Worm (Caenorhabditis elegans): ENCODE data around the gene rnp-4.
"Not testable (repeated sequence)": the region's sequence is repeated elsewhere in the genome, so short reads cannot be mapped to it uniquely, and the experiment has no call there.

The rnp-4 gene

ce11 chrIII:4369381-4369809 lies 36.7 kb upstream of the rnp-4 start:
- TF ChIP-seq rbr-2 (tag; optimal IDR thresholded peaks at IDR 0.05) (peak; percentile 74), F26F4.8 (GFP tag; conservative IDR thresholded peaks at IDR 0.05) (0 out of 2 replicates have a peak, but pooled peaks have one; percentile 19), daf-16 (GFP tag; optimal IDR thresholded peaks at IDR 0.05) (peak; percentile 20 to 54), daf-16 (tag; optimal IDR thresholded peaks at IDR 0.05) (peak; percentile 24), D1046.2 (GFP tag; IDR thresholded peaks at IDR 0.05) (peak; percentile 52; the same call in 1 of the 2 replicates), nhr-41 (GFP tag; IDR thresholded peaks at IDR 0.05) (peak; percentile 53; the same call in 1 of the 2 replicates), zfp-3 (GFP tag; conservative IDR thresholded peaks at IDR 0.05) (peak; percentile 82), tra-1 (GFP tag; IDR thresholded peaks at IDR 0.05) (peak; percentile 65), lin-1 (GFP tag; IDR thresholded peaks at IDR 0.05) (0 out of 2 replicates have a peak, but pooled peaks have one; percentile 43), spr-1 (tag; optimal IDR thresholded peaks at IDR 0.05) (peak; percentile 63), T20F7.1 (GFP tag; optimal IDR thresholded peaks at IDR 0.05) (peak; percentile 57), mxl-3 (GFP tag; optimal IDR thresholded peaks at IDR 0.05) (peak; percentile 41), madf-9 (GFP tag; conservative IDR thresholded peaks at IDR 0.05) (peak; percentile 78), Y75B8A.6 (GFP tag; IDR thresholded peaks at IDR 0.05) (peak; percentile 59; the same call in 1 of the 2 replicates), nhr-102 (tag; optimal IDR thresholded peaks at IDR 0.05) (peak; percentile 71), vab-7 (GFP tag; IDR thresholded peaks at IDR 0.05) (peak; percentile 58; the same call in 1 of the 2 replicates), pha-4 (GFP tag; IDR thresholded peaks at IDR 0.05) (peak; percentile 84), pqm-1 (tag; optimal IDR thresholded peaks at IDR 0.05) (peak; percentile 3), duxl-1 (tag; optimal IDR thresholded peaks at IDR 0.05; ENCODE audit: poor library complexity) (peak; percentile 5), hif-1 (tag; optimal IDR thresholded peaks at IDR 0.05) (peak in 1 of 2 experiments; percentile 24), hlh-30 (tag; optimal IDR thresholded peaks at IDR 0.05; ENCODE audit: insufficient read depth) (peak; percentile 44), lim-7 (GFP tag; IDR thresholded peaks at IDR 0.05) (peak; percentile 71), nhr-42 (GFP tag; IDR thresholded peaks at IDR 0.05) (peak; percentile 69; the same call in 1 of the 2 replicates), nhr-6 (tag; optimal IDR thresholded peaks at IDR 0.05) (peak; percentile 30), lir-3 (tag; optimal IDR thresholded peaks at IDR 0.05) (peak; percentile 52), set-16 (GFP tag; IDR thresholded peaks at IDR 0.05) (peak; percentile 90), ZK337.2 (GFP tag; IDR thresholded peaks at IDR 0.05) (peak; percentile 64; the same call in 1 of the 2 replicates), dmd-9 (GFP tag; IDR thresholded peaks at IDR 0.05) (peak; percentile 39; the same call in 1 of the 2 replicates), ctbp-1 (GFP tag; IDR thresholded peaks at IDR 0.05) (peak; percentile 69; the same call in 1 of the 2 replicates), lin-38 (GFP tag; IDR thresholded peaks at IDR 0.05) (peak; percentile 84), arid-1 (GFP tag; conservative IDR thresholded peaks at IDR 0.05) (peak; percentile 45; the same call in 1 of the 2 replicates), dmd-6 (GFP tag; IDR thresholded peaks at IDR 0.05) (peak; percentile 85), aha-1 (tag) (peak; percentile 96), hmg-1.1 (GFP tag; IDR thresholded peaks at IDR 0.05) (peak; percentile 88), F44E2.7 (GFP tag; IDR thresholded peaks at IDR 0.05) (peak; percentile 75; the same call in 1 of the 2 replicates), F10B5.3 (tag; optimal IDR thresholded peaks at IDR 0.05) (peak; percentile 49), nhr-28 (tag; optimal IDR thresholded peaks at IDR 0.05) (peak; percentile 37), mdl-1 (tag; optimal IDR thresholded peaks at IDR 0.05) (peak in 1 of 2 experiments; percentile 17), dmd-8 (GFP tag; IDR thresholded peaks at IDR 0.05) (peak; percentile 78; the same call in 1 of the 2 replicates), nhr-48 (tag; optimal IDR thresholded peaks at IDR 0.05) (peak; percentile 67), spr-3 (GFP tag; optimal IDR thresholded peaks at IDR 0.05) (peak; percentile 51), T26A8.4 (GFP tag; IDR thresholded peaks at IDR 0.05) (peak; percentile 84), F37D6.2 (tag; optimal IDR thresholded peaks at IDR 0.05) (peak; percentile 8), egl-43 (GFP tag; IDR thresholded peaks at IDR 0.05) (peak; percentile 94), dve-1 (tag; optimal IDR thresholded peaks at IDR 0.05; ENCODE audit: insufficient read depth) (peak; percentile 61), jun-1 (tag; optimal IDR thresholded peaks at IDR 0.05) (peak; percentile 6)
- TF ChIP-seq pha-4 (tag; optimal IDR thresholded peaks at IDR 0.05): not testable (repeated sequence)

All from whole organism, L4 larva.